Worm (Caenorhabditis elegans) whole organism, L2 larva: ENCODE results near the gene tpra-1.

Experiments used
- C34F6.9 ChIP-seq: fragments of 150-350 bp; optimal IDR thresholded peaks from 2 replicates; lab custom pipeline; 2014; ENCODE audit warnings: missing biosample characterization, missing genetic modification characterization
- F13H6.1 ChIP-seq: sonication (generic microtip); optimal IDR thresholded peaks from 2 replicates; lab custom pipeline; 2016; ENCODE audit warnings: missing genetic modification characterization, missing compliant biosample characterization
- R02D3.7 ChIP-seq: fragments of 150-350 bp; optimal IDR thresholded peaks from 2 replicates; lab custom pipeline; 2014; ENCODE audit warnings: missing biosample characterization, missing genetic modification characterization
- Y55F3AM.14 ChIP-seq: fragments of 200-800 bp; sonication (Bioruptor generic); optimal IDR thresholded peaks from 2 replicates; lab custom pipeline; 2018; ENCODE audit warnings: mild to moderate bottlenecking, missing genetic modification characterization, missing compliant biosample characterization
- ZK546.5 ChIP-seq: sonication (generic microtip); optimal IDR thresholded peaks from 2 replicates; lab custom pipeline; 2017; ENCODE audit warnings: missing biosample characterization, missing genetic modification characterization
- aly-2 ChIP-seq: fragments of 150-350 bp; optimal IDR thresholded peaks from 2 replicates; lab custom pipeline; 2014; ENCODE audit warnings: missing biosample characterization, missing genetic modification characterization
- ama-1 ChIP-seq: fragments of 150-350 bp; optimal IDR thresholded peaks from 2 replicates; lab custom pipeline; 2018; ENCODE audit warnings: inconsistent platforms
- blmp-1 ChIP-seq: sonication (generic microtip); optimal IDR thresholded peaks from 2 replicates; lab custom pipeline; 2017; ENCODE audit warnings: missing genetic modification characterization, mild to moderate bottlenecking, missing compliant biosample characterization, antibody characterized with exemption, moderate library complexity; ENCODE audit not compliant: insufficient read depth
- ceh-16 ChIP-seq: fragments of 150-350 bp; optimal IDR thresholded peaks from 2 replicates; lab custom pipeline; 2014; ENCODE audit warnings: missing biosample characterization, missing genetic modification characterization
- ceh-82 ChIP-seq: fragments of 150-350 bp; optimal IDR thresholded peaks from 2 replicates; lab custom pipeline; 2014; ENCODE audit warnings: missing biosample characterization, missing genetic modification characterization
- crh-2 ChIP-seq: sonication (generic microtip); optimal IDR thresholded peaks from 2 replicates; lab custom pipeline; 2017; ENCODE audit warnings: missing biosample characterization, missing genetic modification characterization
- egl-27 ChIP-seq: sonication (generic microtip); optimal IDR thresholded peaks from 3 replicates; lab custom pipeline; 2017; ENCODE audit warnings: missing biosample characterization, missing genetic modification reagents, missing genetic modification characterization
- elt-1 ChIP-seq: fragments of 150-350 bp; optimal IDR thresholded peaks from 2 replicates; lab custom pipeline; 2014; ENCODE audit warnings: missing biosample characterization, missing genetic modification characterization
- elt-3 ChIP-seq: sonication (generic microtip); optimal IDR thresholded peaks from 2 replicates; lab custom pipeline; 2017; ENCODE audit warnings: missing biosample characterization, missing genetic modification characterization
- fos-1 ChIP-seq: fragments of 150-350 bp; optimal IDR thresholded peaks from 2 replicates; lab custom pipeline; 2014; ENCODE audit warnings: missing biosample characterization, missing genetic modification characterization
- gmeb-1 ChIP-seq: fragments of 150-350 bp; optimal IDR thresholded peaks from 2 replicates; lab custom pipeline; 2014; ENCODE audit warnings: missing biosample characterization, missing genetic modification characterization
- lin-11 ChIP-seq: fragments of 150-350 bp; sonication (generic microtip); optimal IDR thresholded peaks from 2 replicates; lab custom pipeline; 2014; ENCODE audit warnings: missing biosample characterization, missing genetic modification characterization, inconsistent platforms, mixed read lengths
- lin-13 ChIP-seq: fragments of 150-350 bp; optimal IDR thresholded peaks from 2 replicates; lab custom pipeline; 2014; ENCODE audit warnings: missing biosample characterization, missing genetic modification reagents, missing genetic modification characterization
- lin-39 ChIP-seq: fragments of 150-350 bp; optimal IDR thresholded peaks from 2 replicates; lab custom pipeline; 2014; ENCODE audit warnings: missing biosample characterization, missing genetic modification reagents, missing genetic modification characterization
- lsy-2 ChIP-seq, 2 experiments: fragments of 150-350 bp in 1 of 2; sonication (generic microtip) in 1 of 2; optimal IDR thresholded peaks; 2 replicates each; lab custom pipeline; 2014 to 2017; ENCODE audit warnings: missing biosample characterization in 2 of 2, missing genetic modification characterization in 2 of 2
- mab-5 ChIP-seq: fragments of 150-350 bp; optimal IDR thresholded peaks from 2 replicates; lab custom pipeline; 2014; ENCODE audit warnings: missing biosample characterization, missing genetic modification characterization
- mdl-1 ChIP-seq, 2 experiments: fragments of 150-350 bp in 1 of 2; sonication (generic microtip) in 1 of 2; optimal IDR thresholded peaks; 2 replicates each; lab custom pipeline; 2017; ENCODE audit warnings: missing biosample characterization in 2 of 2, missing genetic modification characterization in 2 of 2
- nhr-10 ChIP-seq: sonication (generic microtip); optimal IDR thresholded peaks from 2 replicates; lab custom pipeline; 2017; ENCODE audit warnings: missing biosample characterization, missing genetic modification characterization
- nhr-11 ChIP-seq: fragments of 150-350 bp; optimal IDR thresholded peaks from 2 replicates; lab custom pipeline; 2014; ENCODE audit warnings: missing biosample characterization, missing genetic modification characterization
- nhr-12 ChIP-seq: fragments of 150-350 bp; optimal IDR thresholded peaks from 2 replicates; lab custom pipeline; 2014; ENCODE audit warnings: missing biosample characterization, missing genetic modification characterization
- nhr-129 ChIP-seq: fragments of 150-350 bp; optimal IDR thresholded peaks from 2 replicates; lab custom pipeline; 2014; ENCODE audit warnings: missing biosample characterization, missing genetic modification characterization
- nhr-21 ChIP-seq: fragments of 150-350 bp; optimal IDR thresholded peaks from 2 replicates; lab custom pipeline; 2014; ENCODE audit warnings: missing biosample characterization, missing genetic modification characterization
- nhr-23 ChIP-seq: fragments of 150-350 bp; optimal IDR thresholded peaks from 2 replicates; lab custom pipeline; 2014; ENCODE audit warnings: missing biosample characterization, missing genetic modification reagents, missing genetic modification characterization
- nhr-25 ChIP-seq: fragments of 150-350 bp; sonication (generic microtip); optimal IDR thresholded peaks from 3 replicates; lab custom pipeline; 2014; ENCODE audit warnings: missing biosample characterization, missing genetic modification characterization
- nhr-6 ChIP-seq: fragments of 150-350 bp; optimal IDR thresholded peaks from 2 replicates; lab custom pipeline; 2014; ENCODE audit warnings: missing biosample characterization, missing genetic modification characterization
- nhr-77 ChIP-seq: fragments of 150-350 bp; optimal IDR thresholded peaks from 2 replicates; lab custom pipeline; 2014; ENCODE audit warnings: missing biosample characterization, missing genetic modification characterization
- sem-4 ChIP-seq: fragments of 150-350 bp; optimal IDR thresholded peaks from 2 replicates; lab custom pipeline; 2014; ENCODE audit warnings: missing biosample characterization, missing genetic modification reagents, missing genetic modification characterization
- skn-1 ChIP-seq: sonication (generic microtip); optimal IDR thresholded peaks from 2 replicates; lab custom pipeline; 2017; ENCODE audit warnings: missing biosample characterization, missing genetic modification characterization
- sma-3 ChIP-seq: sonication (generic microtip); optimal IDR thresholded peaks from 2 replicates; lab custom pipeline; 2016; ENCODE audit warnings: missing genetic modification reagents, missing genetic modification characterization, missing compliant biosample characterization
- sma-9 ChIP-seq, 2 experiments: fragments of 150-350 bp in 1 of 2; sonication (generic microtip) in 1 of 2; optimal IDR thresholded peaks; 2 replicates each; lab custom pipeline; 2014 to 2016; ENCODE audit warnings: missing genetic modification characterization in 2 of 2, mild to moderate bottlenecking in 1 of 2, missing biosample characterization in 1 of 2, missing compliant biosample characterization in 1 of 2, missing genetic modification reagents in 1 of 2, moderate library complexity in 1 of 2
- snpc-4 ChIP-seq: fragments of 150-350 bp; optimal IDR thresholded peaks from 2 replicates; lab custom pipeline; 2014; ENCODE audit warnings: missing biosample characterization, missing genetic modification characterization
- unc-39 ChIP-seq: fragments of 150-350 bp; optimal IDR thresholded peaks from 2 replicates; lab custom pipeline; 2014; ENCODE audit warnings: missing biosample characterization, missing genetic modification characterization
- unc-55 ChIP-seq: fragments of 150-350 bp; sonication (generic microtip); optimal IDR thresholded peaks from 3 replicates; lab custom pipeline; 2014; ENCODE audit warnings: missing biosample characterization, missing genetic modification reagents, missing genetic modification characterization
- unc-62 ChIP-seq: fragments of 150-350 bp; optimal IDR thresholded peaks from 2 replicates; lab custom pipeline; 2014; ENCODE audit warnings: missing biosample characterization, missing genetic modification reagents, missing genetic modification characterization
- ztf-1 ChIP-seq: fragments of 200-800 bp; sonication (Bioruptor generic); conservative IDR thresholded peaks from 2 replicates; pipeline ENCODE4 v1.3.6; 2022; ENCODE audit warnings: missing genetic modification characterization, missing compliant biosample characterization
- ztf-4 ChIP-seq: fragments of 150-350 bp; optimal IDR thresholded peaks from 2 replicates; lab custom pipeline; 2014; ENCODE audit warnings: missing biosample characterization, missing genetic modification characterization

tpra-1 gene

ce11 chrIV:8924126-8924525, 32.2 kb upstream of the tpra-1 start:
- TF ChIP-seq ZK546.5 (tag; lab: Kevin White, UChicago) (no peak), nhr-11 (tag; lab: Kevin White, UChicago) (no peak), aly-2 (tag; lab: Kevin White, UChicago) (no peak)

ce11 chrIV:8925990-8926389, 30.3 kb upstream of the tpra-1 start, which contains the start of the genes D1046.2 and cfim-2:
D1046.2 (minus strand) TSS chrIV:8926067.
cfim-2 (plus strand) TSS chrIV:8926324.
- TF ChIP-seq R02D3.7 (no peak), sma-9 (GFP tag; optimal IDR thresholded peaks at IDR 0.05; lab: Kevin White, UChicago) (no peak), sma-9 (tag; optimal IDR thresholded peaks at IDR 0.05; lab: Kevin White, UChicago) (no peak), C34F6.9 (tag; lab: Kevin White, UChicago) (peak; percentile 45), unc-55 (GFP tag; lab: Kevin White, UChicago) (peak; percentile 52), lsy-2 (tag; optimal IDR thresholded peaks at IDR 0.05; lab: Kevin White, UChicago) (peak in 1 of 2 experiments; percentile 51), gmeb-1 (tag; lab: Kevin White, UChicago) (peak; percentile 42)
- TF ChIP-seq, all 48 proteins: peak for 4

- TF ChIP-seq sma-3, result no peak
- TF ChIP-seq crh-2, result no peak
- TF ChIP-seq skn-1 (tag; lab: Kevin White, UChicago), result no peak
- TF ChIP-seq blmp-1 (tag; lab: Kevin White, UChicago), result no peak
- no peak for TF ChIP-seq elt-1
- TF ChIP-seq nhr-21, result no peak
Observed at ce11 chrIV:8926511-8926910, 29.8 kb upstream of the tpra-1 start.

ce11 chrIV:8927093-8927492, 29.2 kb upstream of the tpra-1 start:
- TF ChIP-seq Y55F3AM.14 (GFP tag; lab: Kevin White, UChicago), result peak; percentile 71
- TF ChIP-seq nhr-6 (tag; lab: Kevin White, UChicago), result no peak
- peak in 1 of 2 experiments; percentile 23 for TF ChIP-seq lsy-2 (tag; optimal IDR thresholded peaks at IDR 0.05; lab: Kevin White, UChicago)
- TF ChIP-seq unc-39 (tag; lab: Kevin White, UChicago), result no peak
- TF ChIP-seq sma-3, result peak; percentile 81
- peak; percentile 75 for TF ChIP-seq sma-9 (GFP tag; optimal IDR thresholded peaks at IDR 0.05; lab: Kevin White, UChicago)
- no peak for TF ChIP-seq sma-9 (tag; optimal IDR thresholded peaks at IDR 0.05; lab: Kevin White, UChicago)
- TF ChIP-seq ztf-1 (GFP tag; lab: Robert Waterston, UW), result no peak
- TF ChIP-seq ceh-16, result peak; percentile 42
- no peak for TF ChIP-seq elt-1
- no peak for TF ChIP-seq aly-2 (tag; lab: Kevin White, UChicago)
- TF ChIP-seq C34F6.9 (tag; lab: Kevin White, UChicago), result peak; percentile 63
- no peak for TF ChIP-seq nhr-12 (tag; lab: Kevin White, UChicago)
- TF ChIP-seq mab-5 (tag; lab: Kevin White, UChicago), result peak; percentile 22
- TF ChIP-seq ztf-4 (tag; lab: Kevin White, UChicago), result peak; percentile 29
- TF ChIP-seq blmp-1 (tag; lab: Kevin White, UChicago), result no peak
- TF ChIP-seq nhr-21, result peak; percentile 84
- peak; percentile 54 for TF ChIP-seq unc-55 (GFP tag; lab: Kevin White, UChicago)
- TF ChIP-seq F13H6.1 (tag; lab: Kevin White, UChicago), result peak; percentile 87
- peak; percentile 18 for TF ChIP-seq snpc-4 (tag; lab: Kevin White, UChicago)
- peak in 1 of 2 experiments; percentile 45 for TF ChIP-seq mdl-1 (tag; optimal IDR thresholded peaks at IDR 0.05; lab: Kevin White, UChicago)
- peak; percentile 54 for TF ChIP-seq nhr-25 (tag; lab: Kevin White, UChicago)
- peak; percentile 78 for TF ChIP-seq lin-11 (tag; lab: Kevin White, UChicago)
- TF ChIP-seq elt-3 (tag; lab: Kevin White, UChicago), result no peak
- no peak for TF ChIP-seq ceh-82 (tag; lab: Kevin White, UChicago)
- peak; percentile 68 for TF ChIP-seq crh-2
- TF ChIP-seq nhr-77, result no peak
- no peak for TF ChIP-seq ama-1 (lab: Kevin White, UChicago)
- peak; percentile 78 for TF ChIP-seq fos-1 (tag; lab: Kevin White, UChicago)
- peak; percentile 82 for TF ChIP-seq nhr-129 (tag; lab: Kevin White, UChicago)
- no peak for TF ChIP-seq nhr-23 (tag; lab: Kevin White, UChicago)
- TF ChIP-seq gmeb-1 (tag; lab: Kevin White, UChicago), result peak; percentile 68
- peak; percentile 24 for TF ChIP-seq nhr-10 (tag; lab: Kevin White, UChicago)
- peak; percentile 41 for TF ChIP-seq egl-27 (tag; lab: Kevin White, UChicago)
- no peak for TF ChIP-seq ZK546.5 (tag; lab: Kevin White, UChicago)
- TF ChIP-seq sem-4 (tag; lab: Kevin White, UChicago), result peak; percentile 52
- TF ChIP-seq unc-62 (GFP tag; lab: Kevin White, UChicago), result no peak
- TF ChIP-seq lin-13 (GFP tag; lab: Kevin White, UChicago), result peak; percentile 70
- no peak for TF ChIP-seq lin-39 (tag; lab: Kevin White, UChicago)
